Worm (Caenorhabditis elegans) whole organism, young adult: ENCODE results near the gene C49F8.3.

Source experiments
- F23B12.7 ChIP-seq: sonication (generic microtip); optimal IDR thresholded peaks from 2 replicates; lab custom pipeline; 2017; ENCODE audit warnings: missing genetic modification characterization, mild to moderate bottlenecking, missing compliant biosample characterization, antibody characterized with exemption, moderate library complexity; ENCODE audit not compliant: insufficient read depth
- ZK185.1 ChIP-seq: sonication (generic microtip); optimal IDR thresholded peaks from 2 replicates; lab custom pipeline; 2016; ENCODE audit warnings: mild to moderate bottlenecking, missing genetic modification characterization, missing compliant biosample characterization; ENCODE audit not compliant: poor library complexity, severe bottlenecking
- ama-1 ChIP-seq, 3 experiments: fragments of 150-350 bp in 1 of 3; sonication (generic microtip) in 2 of 3; optimal IDR thresholded peaks; 2 replicates each; lab custom pipeline; 2014 to 2018; ENCODE audit warnings: missing biosample characterization in 2 of 3, missing genetic modification characterization in 2 of 3, missing genetic modification reagents in 2 of 3
- dpl-1 ChIP-seq: fragments of 150-350 bp; optimal IDR thresholded peaks from 2 replicates; lab custom pipeline; 2014; ENCODE audit warnings: missing biosample characterization, missing genetic modification reagents, missing genetic modification characterization
- efl-1 ChIP-seq: fragments of 150-350 bp; optimal IDR thresholded peaks from 2 replicates; lab custom pipeline; 2014; ENCODE audit warnings: missing biosample characterization, missing genetic modification reagents, missing genetic modification characterization
- gei-17 ChIP-seq: fragments of 200-800 bp; sonication (Bioruptor generic); optimal IDR thresholded peaks from 2 replicates; lab custom pipeline; 2018; ENCODE audit warnings: mild to moderate bottlenecking, missing genetic modification characterization, missing compliant biosample characterization
- hsf-1 ChIP-seq: fragments of 200-800 bp; sonication (Bioruptor generic); IDR thresholded peaks from 2 replicates; pipeline ENCODE4 v1.3.6; 2022; ENCODE audit warnings: missing genetic modification reagents, missing genetic modification characterization, missing compliant biosample characterization
- nhr-27 ChIP-seq: fragments of 200-800 bp; sonication (Bioruptor generic); optimal IDR thresholded peaks from 2 replicates; lab custom pipeline; 2018; ENCODE audit warnings: mild to moderate bottlenecking, missing genetic modification characterization, moderate library complexity, missing compliant biosample characterization
- pbrm-1 ChIP-seq: fragments of 200-800 bp; sonication (Bioruptor generic); IDR thresholded peaks from 2 replicates; pipeline ENCODE4 v1.3.6; 2022; ENCODE audit warnings: missing genetic modification reagents, missing genetic modification characterization, missing compliant biosample characterization
- sdz-38 ChIP-seq: sonication (generic microtip); optimal IDR thresholded peaks from 2 replicates; lab custom pipeline; 2016; ENCODE audit warnings: missing genotype, missing genetic modification characterization, missing compliant biosample characterization
- snpc-4 ChIP-seq, 5 experiments: fragments of 150-350 bp in 1 of 5; sonication (generic microtip) in 4 of 5; optimal IDR thresholded peaks; 2 replicates each; lab custom pipeline; 2014 to 2018; ENCODE audit warnings: missing genetic modification characterization in 5 of 5, missing biosample characterization in 3 of 5, antibody characterized with exemption in 2 of 5, mild to moderate bottlenecking in 2 of 5, missing compliant biosample characterization in 2 of 5, missing genotype in 2 of 5, moderate library complexity in 2 of 5, missing genetic modification reagents in 1 of 5
- tlf-1 ChIP-seq: fragments of 200-800 bp; sonication (Bioruptor generic); optimal IDR thresholded peaks from 2 replicates; lab custom pipeline; 2018; ENCODE audit warnings: mild to moderate bottlenecking, missing genetic modification characterization, missing compliant biosample characterization
- unc-62 ChIP-seq: fragments of 150-350 bp; optimal IDR thresholded peaks from 2 replicates; lab custom pipeline; 2014; ENCODE audit warnings: missing biosample characterization, missing genetic modification reagents, missing genetic modification characterization

DNA sequence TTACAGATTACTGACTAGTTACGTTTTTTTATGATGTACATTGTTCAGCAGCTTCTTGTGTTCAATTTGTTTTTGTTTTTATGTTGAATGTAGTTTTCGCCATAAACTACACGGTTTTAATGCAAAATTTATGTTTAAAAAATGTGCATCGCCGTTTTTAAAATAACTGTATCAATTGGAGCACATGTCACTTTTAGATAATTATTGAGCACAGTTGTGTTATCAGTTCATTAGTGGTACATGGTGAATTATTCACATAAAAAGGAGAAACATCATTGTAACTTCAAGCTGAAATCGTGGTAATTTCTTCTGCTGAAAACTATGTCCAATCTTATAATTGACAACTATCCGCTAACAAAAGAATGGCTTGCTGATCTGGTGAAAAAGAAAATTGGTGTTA is 25.0 kb upstream of the C49F8.3 start:
- TF ChIP-seq ama-1 (optimal IDR thresholded peaks at IDR 0.05; lab: Kevin White, UChicago) (no peak), ama-1 (GFP tag; optimal IDR thresholded peaks at IDR 0.05; lab: Kevin White, UChicago) (no peak), dpl-1 (GFP tag; lab: Kevin White, UChicago) (no peak), hsf-1 (GFP tag; lab: Robert Waterston, UW) (no peak), tlf-1 (GFP tag; lab: Kevin White, UChicago) (no peak), sdz-38 (tag; lab: Kevin White, UChicago) (no peak), pbrm-1 (GFP tag; lab: Robert Waterston, UW) (no peak), snpc-4 (GFP tag; optimal IDR thresholded peaks at IDR 0.05; lab: Kevin White, UChicago) (no peak), snpc-4 (tag; optimal IDR thresholded peaks at IDR 0.05; lab: Kevin White, UChicago) (no peak), ZK185.1 (tag; lab: Kevin White, UChicago) (no peak), F23B12.7 (tag; lab: Kevin White, UChicago) (no peak), nhr-27 (tag; lab: Kevin White, UChicago) (no peak), efl-1 (GFP tag; lab: Kevin White, UChicago) (no peak), gei-17 (GFP tag; lab: Kevin White, UChicago) (no peak), unc-62 (GFP tag; lab: Kevin White, UChicago) (no peak)
